Worm (Caenorhabditis elegans): Measurements from ENCODE around the gene epg-5.

- no peak for TF ChIP-seq skn-1 (tag; optimal IDR thresholded peaks at IDR 0.05)
- no peak for TF ChIP-seq lin-15B (tag; optimal IDR thresholded peaks at IDR 0.05)
- no peak for TF ChIP-seq egl-27 (tag; optimal IDR thresholded peaks at IDR 0.05)
- TF ChIP-seq ceh-82 (tag; optimal IDR thresholded peaks at IDR 0.05): no peak
- no peak for TF ChIP-seq mdl-1 (tag; optimal IDR thresholded peaks at IDR 0.05)
- TF ChIP-seq snpc-4 (tag; optimal IDR thresholded peaks at IDR 0.05): no peak
- TF ChIP-seq unc-62 (GFP tag; optimal IDR thresholded peaks at IDR 0.05): no peak
- no peak for TF ChIP-seq ceh-28 (tag; optimal IDR thresholded peaks at IDR 0.05)
Observed at ce11 chrII:6575647-6576046, 33.5 kb downstream of the epg-5 start, which contains the start of gene sra-29.
